Fruit fly (Drosophila melanogaster): Measurements from ENCODE around the gene bai.
A peak's percentile ranks its signal among the peaks of the same experiment; 100 is the strongest.

bai gene

dm6 chr3R:25056016-25056415 is 16.8 kb downstream of the bai start, which contains the start of the genes CG31111 and stac:
Gene CG31111 (minus strand): TSS chr3R:25056177.
Gene stac (plus strand): TSS chr3R:25056286.
- TF ChIP-seq Pdp1 (GFP tag; optimal IDR thresholded peaks at IDR 0.05) (peak in 1 of 2 experiments; percentile 0), CG4617 (GFP tag; optimal IDR thresholded peaks at IDR 0.05; ENCODE audit: borderline replicate concordance) (peak; percentile 4), danr (GFP tag; IDR thresholded peaks at IDR 0.05) (no peak), CG6254 (GFP tag; optimal IDR thresholded peaks at IDR 0.05) (no peak), ssp (GFP tag; IDR thresholded peaks at IDR 0.05) (no peak), sens (GFP tag) (peak; percentile 53), Sox102F (GFP tag; optimal IDR thresholded peaks at IDR 0.05) (no peak), Fer1 (GFP tag; optimal IDR thresholded peaks at IDR 0.05) (peak; percentile 51), CG9797 (GFP tag; optimal IDR thresholded peaks at IDR 0.05) (peak; percentile 46), kni (GFP tag; optimal IDR thresholded peaks at IDR 0.05) (no peak), Dip3 (GFP tag; optimal IDR thresholded peaks at IDR 0.05) (no peak), Med (GFP tag) (peak; percentile 61), crc (GFP tag; optimal IDR thresholded peaks at IDR 0.05) (no peak), crp (GFP tag; optimal IDR thresholded peaks at IDR 0.05) (peak in 1 of 2 experiments; percentile 17), CG3065 (GFP tag; optimal IDR thresholded peaks at IDR 0.05) (no peak), ewg (GFP tag; optimal IDR thresholded peaks at IDR 0.05) (no peak), CG2116 (GFP tag; optimal IDR thresholded peaks at IDR 0.05) (peak; percentile 98), gfzf (GFP tag; optimal IDR thresholded peaks at IDR 0.05) (peak; percentile 49), slp2 (GFP tag; optimal IDR thresholded peaks at IDR 0.05) (no peak), MBD-R2 (GFP tag; IDR thresholded peaks at IDR 0.05) (peak; percentile 65), da (GFP tag; optimal IDR thresholded peaks at IDR 0.05) (no peak), Bgb (GFP tag; IDR thresholded peaks at IDR 0.05; ENCODE audit: partially characterized antibody) (no peak), Hr39 (optimal IDR thresholded peaks at IDR 0.05) (no peak), CG11695 (GFP tag; IDR thresholded peaks at IDR 0.05) (no peak), CG9876 (GFP tag; optimal IDR thresholded peaks at IDR 0.05) (no peak), sc (optimal IDR thresholded peaks at IDR 0.05) (no peak), sc (GFP tag; optimal IDR thresholded peaks at IDR 0.05) (no peak), CG11723 (GFP tag; optimal IDR thresholded peaks at IDR 0.05) (no peak), CG12071 (GFP tag; optimal IDR thresholded peaks at IDR 0.05) (no peak), Dref (GFP tag; IDR thresholded peaks at IDR 0.05) (peak; percentile 66), nom (GFP tag; optimal IDR thresholded peaks at IDR 0.05) (no peak), CG15269 (tag; optimal IDR thresholded peaks at IDR 0.05) (no peak), BtbVII (GFP tag; optimal IDR thresholded peaks at IDR 0.05) (no peak), CG10267 (tag; optimal IDR thresholded peaks at IDR 0.05) (peak; percentile 4), Hmx (GFP tag; optimal IDR thresholded peaks at IDR 0.05) (peak; percentile 42), grau (tag; optimal IDR thresholded peaks at IDR 0.05) (peak; percentile 14), CG14710 (tag; optimal IDR thresholded peaks at IDR 0.05) (peak; percentile 17), Gsc (GFP tag; IDR thresholded peaks at IDR 0.05) (no peak), E2f1 (GFP tag; IDR thresholded peaks at IDR 0.05) (no peak), exex (tag; optimal IDR thresholded peaks at IDR 0.05) (peak; percentile 29), bsh (GFP tag; optimal IDR thresholded peaks at IDR 0.05) (no peak), usp (GFP tag; optimal IDR thresholded peaks at IDR 0.05) (no peak), jigr1 (GFP tag; IDR thresholded peaks at IDR 0.05) (no peak), CG18619 (GFP tag; optimal IDR thresholded peaks at IDR 0.05) (no peak), CG16863 (GFP tag; optimal IDR thresholded peaks at IDR 0.05) (no peak), cwo (GFP tag; optimal IDR thresholded peaks at IDR 0.05) (no peak), phol (tag; optimal IDR thresholded peaks at IDR 0.05) (no peak), tio (GFP tag; optimal IDR thresholded peaks at IDR 0.05) (no peak), row (GFP tag; IDR thresholded peaks at IDR 0.05) (no peak; the same call in 2 of the 3 replicates), CG15514 (GFP tag; optimal IDR thresholded peaks at IDR 0.05) (no peak), unc-4 (GFP tag; IDR thresholded peaks at IDR 0.05; ENCODE audit: partially characterized antibody) (0 out of 2 replicates have a peak, but pooled peaks have one; percentile 22)

Data from whole organism, embryonic.